Fruit fly (Drosophila melanogaster) whole organism, prepupa: ENCODE data around the gene robl37BC.

Experiments
- Blimp-1 ChIP-seq: fragments of 200-800 bp; sonication (Bioruptor generic); optimal IDR thresholded peaks from 3 replicates; lab custom pipeline; 2017; ENCODE audit warnings: missing biosample characterization, missing genetic modification characterization, mild to moderate bottlenecking, moderate library complexity, missing genetic modification reagents
- CG10631 ChIP-seq: fragments of 200-800 bp; sonication (Bioruptor generic); optimal IDR thresholded peaks from 2 replicates; lab custom pipeline; 2016; ENCODE audit warnings: missing biosample characterization, missing genetic modification characterization
- CG10669 ChIP-seq: fragments of 200-800 bp; sonication (Bioruptor generic); optimal IDR thresholded peaks from 3 replicates; lab custom pipeline; 2018; ENCODE audit warnings: missing biosample characterization, mild to moderate bottlenecking, missing genetic modification characterization, moderate library complexity
- CG11294 ChIP-seq: fragments of 200-800 bp; sonication (Bioruptor generic); IDR thresholded peaks from 2 replicates; pipeline ENCODE4 v1.3.6; 2022; ENCODE audit warnings: missing biosample characterization, missing genetic modification characterization
- CG11762 ChIP-seq: fragments of 200-800 bp; sonication (Bioruptor generic); optimal IDR thresholded peaks from 3 replicates; lab custom pipeline; 2016; ENCODE audit warnings: missing biosample characterization, missing genetic modification characterization; ENCODE audit not compliant: insufficient read depth
- CG11902 ChIP-seq: fragments of 200-800 bp; sonication (Bioruptor generic); optimal IDR thresholded peaks from 3 replicates; lab custom pipeline; 2016; ENCODE audit warnings: missing biosample characterization, missing genetic modification characterization
- CG15336 ChIP-seq: fragments of 200-800 bp; sonication (Bioruptor generic); IDR thresholded peaks from 2 replicates; pipeline ENCODE4 v1.3.6; 2022; ENCODE audit warnings: missing biosample characterization, missing genetic modification characterization
- CG1621 ChIP-seq: fragments of 200-800 bp; sonication (Bioruptor generic); optimal IDR thresholded peaks from 3 replicates; lab custom pipeline; 2018; ENCODE audit warnings: missing biosample characterization, mild to moderate bottlenecking, missing genetic modification characterization
- CG16779 ChIP-seq: fragments of 200-800 bp; sonication (Bioruptor generic); optimal IDR thresholded peaks from 3 replicates; lab custom pipeline; 2017; ENCODE audit warnings: missing biosample characterization, mild to moderate bottlenecking, missing genetic modification characterization
- CG31627 ChIP-seq: fragments of 200-800 bp; sonication (Bioruptor generic); optimal IDR thresholded peaks from 3 replicates; lab custom pipeline; 2016; ENCODE audit warnings: missing biosample characterization, missing genetic modification characterization
- CG32006 ChIP-seq: fragments of 200-800 bp; sonication (Bioruptor generic); optimal IDR thresholded peaks from 3 replicates; lab custom pipeline; 2017; ENCODE audit warnings: missing biosample characterization, mild to moderate bottlenecking, missing genetic modification characterization
- CG34406 ChIP-seq: fragments of 200-800 bp; sonication (Bioruptor generic); optimal IDR thresholded peaks from 3 replicates; lab custom pipeline; 2016; ENCODE audit warnings: missing biosample characterization, missing genetic modification characterization
- CG3919 ChIP-seq: fragments of 200-800 bp; sonication (Bioruptor generic); optimal IDR thresholded peaks from 3 replicates; lab custom pipeline; 2016; ENCODE audit warnings: missing biosample characterization, missing genetic modification characterization
- CG4318 ChIP-seq: fragments of 200-800 bp; sonication (Bioruptor generic); optimal IDR thresholded peaks from 3 replicates; lab custom pipeline; 2017; ENCODE audit warnings: missing biosample characterization, mild to moderate bottlenecking, missing genetic modification characterization
- CG6792 ChIP-seq: fragments of 200-800 bp; sonication (Bioruptor generic); optimal IDR thresholded peaks from 3 replicates; lab custom pipeline; 2016; ENCODE audit warnings: missing biosample characterization, missing genetic modification characterization
- CG6808 ChIP-seq: fragments of 200-800 bp; sonication (Bioruptor generic); optimal IDR thresholded peaks from 3 replicates; lab custom pipeline; 2017; ENCODE audit warnings: missing biosample characterization, missing genetic modification characterization, mild to moderate bottlenecking, moderate library complexity, missing genetic modification reagents
- CG6854 ChIP-seq: fragments of 200-800 bp; sonication (Bioruptor generic); optimal IDR thresholded peaks from 2 replicates; lab custom pipeline; 2017; ENCODE audit warnings: missing biosample characterization, mild to moderate bottlenecking, missing genetic modification characterization
- CG7368 ChIP-seq: fragments of 200-800 bp; sonication (Bioruptor generic); optimal IDR thresholded peaks from 3 replicates; lab custom pipeline; 2016; ENCODE audit warnings: missing biosample characterization, missing genetic modification characterization
- CG8119 ChIP-seq: fragments of 200-800 bp; sonication (Bioruptor generic); IDR thresholded peaks from 3 replicates; pipeline ENCODE4 v1.3.6; 2022; ENCODE audit warnings: missing biosample characterization, missing genetic modification characterization
- CG8319 ChIP-seq: fragments of 200-800 bp; sonication (Bioruptor generic); optimal IDR thresholded peaks from 3 replicates; lab custom pipeline; 2016; ENCODE audit warnings: missing biosample characterization, missing genetic modification characterization
- CG8632 ChIP-seq: fragments of 200-800 bp; sonication (Bioruptor generic); optimal IDR thresholded peaks from 3 replicates; lab custom pipeline; 2016; ENCODE audit warnings: missing biosample characterization, missing genetic modification characterization
- CG9139 ChIP-seq: fragments of 200-800 bp; sonication (Bioruptor generic); optimal IDR thresholded peaks from 3 replicates; lab custom pipeline; 2017; ENCODE audit warnings: missing biosample characterization, mild to moderate bottlenecking, missing genetic modification characterization
- Eip75B ChIP-seq: fragments of 200-800 bp; sonication (Bioruptor generic); optimal IDR thresholded peaks from 3 replicates; lab custom pipeline; 2016; ENCODE audit warnings: missing biosample characterization, missing genetic modification characterization
- Eip93F ChIP-seq: fragments of 200-800 bp; sonication (Bioruptor generic); optimal IDR thresholded peaks from 2 replicates; lab custom pipeline; 2016; ENCODE audit warnings: missing biosample characterization, mild to moderate bottlenecking, missing genetic modification characterization
- Ets21C ChIP-seq: fragments of 200-800 bp; sonication (Bioruptor generic); optimal IDR thresholded peaks from 3 replicates; lab custom pipeline; 2016; ENCODE audit warnings: missing biosample characterization, missing genetic modification characterization
- Ets96B ChIP-seq: fragments of 200-800 bp; optimal IDR thresholded peaks from 2 replicates; lab custom pipeline; 2019; ENCODE audit warnings: missing biosample characterization, mild to moderate bottlenecking, missing genetic modification characterization, moderate library complexity
- Gug ChIP-seq: fragments of 200-800 bp; sonication (Bioruptor generic); IDR thresholded peaks from 2 replicates; pipeline ENCODE4 v1.3.6; 2022; ENCODE audit warnings: missing biosample characterization, missing genetic modification characterization
- Hr38 ChIP-seq: sonication (Bioruptor generic); optimal IDR thresholded peaks from 2 replicates; lab custom pipeline; 2016; ENCODE audit warnings: missing biosample characterization, missing genetic modification characterization
- Hr39 ChIP-seq: fragments of 200-800 bp; sonication (Bioruptor generic); optimal IDR thresholded peaks from 2 replicates; lab custom pipeline; 2016; ENCODE audit warnings: missing biosample characterization, missing genetic modification characterization
- Hr4 ChIP-seq: fragments of 200-800 bp; sonication (Bioruptor generic); optimal IDR thresholded peaks from 3 replicates; lab custom pipeline; 2016; ENCODE audit warnings: missing biosample characterization, missing genetic modification characterization
- Lpt ChIP-seq: fragments of 200-800 bp; sonication (Bioruptor generic); optimal IDR thresholded peaks from 3 replicates; lab custom pipeline; 2016; ENCODE audit warnings: missing biosample characterization, missing genetic modification characterization
- Met ChIP-seq: fragments of 200-800 bp; sonication (Bioruptor generic); optimal IDR thresholded peaks from 3 replicates; lab custom pipeline; 2016; ENCODE audit warnings: missing biosample characterization, missing genetic modification characterization
- OdsH ChIP-seq: fragments of 200-800 bp; sonication (Bioruptor generic); optimal IDR thresholded peaks from 3 replicates; lab custom pipeline; 2016; ENCODE audit warnings: missing biosample characterization, missing genetic modification characterization
- Smox ChIP-seq: fragments of 200-800 bp; sonication (Bioruptor generic); optimal IDR thresholded peaks from 3 replicates; lab custom pipeline; 2016; ENCODE audit warnings: missing biosample characterization, missing genetic modification characterization
- Sox102F ChIP-seq: fragments of 200-800 bp; sonication (Bioruptor generic); optimal IDR thresholded peaks from 2 replicates; lab custom pipeline; 2016; ENCODE audit warnings: missing biosample characterization, mild to moderate bottlenecking, missing genetic modification characterization
- Sox14 ChIP-seq: fragments of 200-800 bp; sonication (Bioruptor generic); optimal IDR thresholded peaks from 3 replicates; lab custom pipeline; 2016; ENCODE audit warnings: missing biosample characterization, missing genetic modification characterization
- Sox15 ChIP-seq: fragments of 200-800 bp; sonication (Bioruptor generic); optimal IDR thresholded peaks from 3 replicates; lab custom pipeline; 2016; ENCODE audit warnings: missing biosample characterization, missing genetic modification characterization
- achi ChIP-seq: fragments of 200-800 bp; sonication (Bioruptor generic); optimal IDR thresholded peaks from 3 replicates; lab custom pipeline; 2016; ENCODE audit warnings: missing biosample characterization, missing genetic modification characterization
- acj6 ChIP-seq: fragments of 200-800 bp; sonication (Bioruptor generic); optimal IDR thresholded peaks from 3 replicates; lab custom pipeline; 2016; ENCODE audit warnings: missing biosample characterization, missing genetic modification characterization
- dac ChIP-seq: fragments of 200-800 bp; sonication (Bioruptor generic); optimal IDR thresholded peaks from 2 replicates; lab custom pipeline; 2017; ENCODE audit warnings: missing biosample characterization, mild to moderate bottlenecking, missing genetic modification characterization
- dsx ChIP-seq: fragments of 200-800 bp; optimal IDR thresholded peaks from 3 replicates; lab custom pipeline; 2019; ENCODE audit warnings: missing biosample characterization, mild to moderate bottlenecking, missing genetic modification characterization, moderate library complexity; ENCODE audit not compliant: poor library complexity, severe bottlenecking
- fd59A ChIP-seq: fragments of 200-800 bp; sonication (Bioruptor generic); optimal IDR thresholded peaks from 2 replicates; lab custom pipeline; 2017; ENCODE audit warnings: missing biosample characterization, mild to moderate bottlenecking, missing genetic modification characterization, missing genetic modification reagents
- fd85E ChIP-seq: fragments of 200-800 bp; sonication (Bioruptor generic); optimal IDR thresholded peaks from 3 replicates; lab custom pipeline; 2016; ENCODE audit warnings: missing biosample characterization, missing genetic modification characterization
- fkh ChIP-seq: fragments of 200-800 bp; sonication (Bioruptor generic); optimal IDR thresholded peaks from 3 replicates; lab custom pipeline; 2017; ENCODE audit warnings: missing biosample characterization, mild to moderate bottlenecking, missing genetic modification characterization, moderate library complexity
- lz ChIP-seq: fragments of 200-800 bp; sonication (Bioruptor generic); optimal IDR thresholded peaks from 3 replicates; lab custom pipeline; 2016; ENCODE audit warnings: missing biosample characterization, missing genetic modification characterization
- net ChIP-seq: fragments of 200-800 bp; sonication (Bioruptor generic); optimal IDR thresholded peaks from 3 replicates; lab custom pipeline; 2016; ENCODE audit warnings: missing biosample characterization, missing genetic modification characterization
- pdm3 ChIP-seq: fragments of 200-800 bp; sonication (Bioruptor generic); optimal IDR thresholded peaks from 3 replicates; lab custom pipeline; 2016; ENCODE audit warnings: missing biosample characterization, missing genetic modification characterization
- salr ChIP-seq, 2 experiments: fragments of 200-800 bp; sonication (Bioruptor generic); optimal IDR thresholded peaks; 3 replicates each; lab custom pipeline; 2016 to 2018; ENCODE audit warnings: missing biosample characterization in 2 of 2, missing genetic modification characterization in 2 of 2, mild to moderate bottlenecking in 1 of 2
- spab ChIP-seq: fragments of 200-800 bp; sonication (Bioruptor generic); optimal IDR thresholded peaks from 2 replicates; lab custom pipeline; 2017; ENCODE audit warnings: missing biosample characterization, mild to moderate bottlenecking, missing genetic modification characterization, missing genetic modification reagents
- svp ChIP-seq: fragments of 200-800 bp; sonication (Bioruptor generic); peaks from one replicate; lab custom pipeline; 2016; ENCODE audit warnings: missing biosample characterization, missing genetic modification characterization
- vri ChIP-seq: fragments of 200-800 bp; sonication (Bioruptor generic); optimal IDR thresholded peaks from 3 replicates; lab custom pipeline; 2016; ENCODE audit warnings: missing biosample characterization, mild to moderate bottlenecking, missing genetic modification characterization

robl37BC gene

DNA sequence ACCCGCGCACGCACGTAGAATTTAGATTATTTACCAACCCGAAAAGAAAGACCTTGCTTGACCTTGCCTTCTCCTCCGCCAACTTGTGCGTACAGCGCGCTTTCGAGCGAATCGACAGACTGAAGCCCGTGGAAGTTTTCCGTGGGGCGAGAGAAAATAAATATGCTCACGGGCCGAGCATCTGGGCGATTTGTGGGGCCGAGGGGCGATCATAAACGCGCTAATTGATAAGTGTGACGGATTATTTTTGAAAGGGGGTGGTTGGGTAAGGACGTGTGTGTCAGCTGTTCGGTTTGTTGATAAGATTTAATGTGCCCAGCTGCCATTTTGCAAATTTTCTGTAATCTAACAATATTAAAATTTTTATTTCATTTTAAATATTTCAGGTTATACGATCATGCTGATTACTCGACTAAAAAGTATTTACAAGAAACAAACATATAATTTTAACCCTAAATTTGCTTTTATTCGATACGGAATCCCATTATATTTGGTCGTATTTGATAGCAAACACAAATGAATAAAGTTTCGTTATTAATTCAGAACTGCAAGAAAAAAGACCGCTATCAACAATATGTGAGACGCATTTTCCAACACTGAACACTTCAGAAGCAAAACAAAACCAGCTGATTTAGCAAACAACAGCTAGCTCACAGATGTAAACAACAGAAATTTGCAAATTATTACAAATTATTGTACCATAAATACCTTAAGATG lies 36.4 kb upstream of the robl37BC start, which contains the start of the genes L2HGDH and CG10431:
TSS of gene L2HGDH (minus strand) at position 386 of the 717 bp plus-strand sequence.
TSS of gene CG10431 (plus strand) at position 648 of the 717 bp plus-strand sequence.
- TF ChIP-seq CG6808 (GFP tag; lab: Kevin White, UChicago) (no peak), CG11902 (GFP tag; lab: Kevin White, UChicago) (no peak), CG6792 (peak; percentile 61), Ets21C (GFP tag; lab: Kevin White, UChicago) (peak; percentile 55), CG10631 (peak; percentile 83), Sox102F (GFP tag; lab: Kevin White, UChicago) (no peak), CG11294 (GFP tag; lab: Robert Waterston, UW) (no peak), dsx (no peak), vri (GFP tag; lab: Kevin White, UChicago) (peak; percentile 58), svp (GFP tag; lab: Kevin White, UChicago) (peak; percentile 97), Gug (no peak), CG31627 (GFP tag; lab: Kevin White, UChicago) (peak; percentile 65), Ets96B (peak; percentile 52), CG1621 (tag; lab: Kevin White, UChicago) (no peak), achi (GFP tag; lab: Kevin White, UChicago) (peak; percentile 72), salr (GFP tag; optimal IDR thresholded peaks at IDR 0.05; lab: Kevin White, UChicago) (no peak), CG9139 (GFP tag; lab: Kevin White, UChicago) (no peak), Blimp-1 (GFP tag; lab: Kevin White, UChicago) (no peak), CG10669 (GFP tag; lab: Kevin White, UChicago) (peak; percentile 46), spab (no peak), Hr4 (no peak), acj6 (GFP tag; lab: Kevin White, UChicago) (peak; percentile 69), CG8319 (GFP tag; lab: Kevin White, UChicago) (peak; percentile 58), CG4318 (GFP tag; lab: Kevin White, UChicago) (no peak), dac (no peak), CG8632 (GFP tag; lab: Kevin White, UChicago) (no peak), fd59A (GFP tag; lab: Kevin White, UChicago) (peak; percentile 43), Hr39 (GFP tag; lab: Kevin White, UChicago) (peak; percentile 34), CG32006 (GFP tag; lab: Kevin White, UChicago) (no peak), Smox (GFP tag; lab: Kevin White, UChicago) (no peak), OdsH (GFP tag; lab: Kevin White, UChicago) (no peak), CG34406 (no peak), CG7368 (GFP tag; lab: Kevin White, UChicago) (peak; percentile 25), CG3919 (GFP tag; lab: Kevin White, UChicago) (no peak), fkh (peak; percentile 89), CG11762 (peak; percentile 23), pdm3 (GFP tag; lab: Kevin White, UChicago) (no peak), lz (GFP tag; lab: Kevin White, UChicago) (peak; percentile 70), CG8119 (GFP tag; lab: Robert Waterston, UW) (no peak), CG16779 (tag; lab: Kevin White, UChicago) (no peak), fd85E (GFP tag; lab: Kevin White, UChicago) (peak; percentile 31), Eip93F (GFP tag; lab: Kevin White, UChicago) (peak; percentile 30), Hr38 (no peak), CG6854 (GFP tag; lab: Kevin White, UChicago) (peak; percentile 57), Sox14 (GFP tag; lab: Kevin White, UChicago) (peak; percentile 65), CG15336 (GFP tag; lab: Robert Waterston, UW) (peak; percentile 34; the same call in 1 of the 2 replicates), Sox15 (GFP tag; lab: Kevin White, UChicago) (peak; percentile 29), Met (peak; percentile 70), Eip75B (GFP tag; lab: Kevin White, UChicago) (no peak), Lpt (GFP tag; lab: Kevin White, UChicago) (peak; percentile 49), net (GFP tag; lab: Kevin White, UChicago) (no peak)
